Worm (Caenorhabditis elegans) whole organism, L4/young adult: ENCODE data around the gene F44E2.4.

ENCODE experiments used
- W03F9.2 ChIP-seq: fragments of 150-350 bp; optimal IDR thresholded peaks from 2 replicates; lab custom pipeline; 2014; ENCODE audit warnings: missing biosample characterization, missing genetic modification characterization
- dao-5 ChIP-seq: sonication (generic microtip); optimal IDR thresholded peaks from 2 replicates; lab custom pipeline; 2016; ENCODE audit warnings: missing genotype, missing genetic modification characterization, moderate library complexity, missing compliant biosample characterization
- him-1 ChIP-seq: sonication (generic microtip); optimal IDR thresholded peaks from 2 replicates; lab custom pipeline; 2016; ENCODE audit warnings: missing genotype, missing genetic modification reagents, missing genetic modification characterization, missing compliant biosample characterization

DNA sequence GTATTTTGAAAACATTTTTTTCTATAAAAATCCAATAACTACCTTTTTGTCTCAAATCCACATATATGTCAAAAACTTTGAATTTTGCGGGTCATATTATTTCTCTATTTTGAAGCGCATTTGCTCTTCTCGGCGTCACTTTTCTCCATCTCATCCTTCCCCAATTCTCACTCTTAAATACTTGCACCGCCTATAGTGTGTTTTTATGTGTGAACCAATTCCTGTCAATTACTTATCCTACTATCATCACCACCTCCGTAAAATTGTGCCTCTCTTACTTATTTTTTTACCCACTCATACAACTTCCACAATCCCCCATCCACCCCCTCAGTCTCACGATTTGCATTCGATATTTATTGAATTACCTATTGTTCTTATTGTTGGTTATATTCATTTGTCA, 32.4 kb downstream of the F44E2.4 start:
- TF ChIP-seq him-1 (no peak), W03F9.2 (no peak), dao-5 (tag; lab: Kevin White, UChicago) (no peak)
